Worm (Caenorhabditis elegans) whole organism, L3 larva: Measurements from ENCODE around the gene ugt-4.

ENCODE experiments used
- ceh-82 ChIP-seq: fragments of 150-350 bp; optimal IDR thresholded peaks from 2 replicates; lab custom pipeline; 2014; ENCODE audit warnings: missing biosample characterization, missing genetic modification characterization
- ceh-9 ChIP-seq: sonication (generic microtip); optimal IDR thresholded peaks from 2 replicates; lab custom pipeline; 2018; ENCODE audit warnings: missing biosample characterization, missing genetic modification characterization
- egl-27 ChIP-seq: sonication (generic microtip); optimal IDR thresholded peaks from 4 replicates; lab custom pipeline; 2017; ENCODE audit warnings: missing biosample characterization, missing genetic modification reagents, missing genetic modification characterization
- elt-1 ChIP-seq: fragments of 150-350 bp; optimal IDR thresholded peaks from 2 replicates; lab custom pipeline; 2014; ENCODE audit warnings: missing biosample characterization, missing genetic modification characterization
- jun-1 ChIP-seq: fragments of 150-350 bp; optimal IDR thresholded peaks from 2 replicates; lab custom pipeline; 2014; ENCODE audit warnings: missing biosample characterization, missing genetic modification reagents, missing genetic modification characterization
- nhr-11 ChIP-seq: fragments of 150-350 bp; optimal IDR thresholded peaks from 2 replicates; lab custom pipeline; 2014; ENCODE audit warnings: missing biosample characterization, missing genetic modification characterization
- pha-4 ChIP-seq: fragments of 150-350 bp; optimal IDR thresholded peaks from 2 replicates; lab custom pipeline; 2014; ENCODE audit warnings: missing biosample characterization, missing genetic modification reagents, missing genetic modification characterization
- ztf-11 ChIP-seq: fragments of 150-350 bp; optimal IDR thresholded peaks from 2 replicates; lab custom pipeline; 2014; ENCODE audit warnings: missing biosample characterization, missing genetic modification characterization
- ztf-4 ChIP-seq: fragments of 150-350 bp; optimal IDR thresholded peaks from 2 replicates; lab custom pipeline; 2014; ENCODE audit warnings: missing biosample characterization, missing genetic modification characterization

ce11 chrV:12749558-12749957 lies 45.6 kb downstream of the ugt-4 start:
- TF ChIP-seq ceh-9 (tag; lab: Kevin White, UChicago) (no peak), nhr-11 (tag; lab: Kevin White, UChicago) (no peak), egl-27 (tag; lab: Kevin White, UChicago) (no peak), elt-1 (no peak), ceh-82 (tag; lab: Kevin White, UChicago) (no peak), ztf-4 (tag; lab: Kevin White, UChicago) (no peak), pha-4 (no peak), jun-1 (tag; lab: Kevin White, UChicago) (no peak), ztf-11 (tag; lab: Kevin White, UChicago) (no peak)
